Fruit fly (Drosophila melanogaster): ENCODE data around the gene CG14324.

The CG14324 gene

DNA sequence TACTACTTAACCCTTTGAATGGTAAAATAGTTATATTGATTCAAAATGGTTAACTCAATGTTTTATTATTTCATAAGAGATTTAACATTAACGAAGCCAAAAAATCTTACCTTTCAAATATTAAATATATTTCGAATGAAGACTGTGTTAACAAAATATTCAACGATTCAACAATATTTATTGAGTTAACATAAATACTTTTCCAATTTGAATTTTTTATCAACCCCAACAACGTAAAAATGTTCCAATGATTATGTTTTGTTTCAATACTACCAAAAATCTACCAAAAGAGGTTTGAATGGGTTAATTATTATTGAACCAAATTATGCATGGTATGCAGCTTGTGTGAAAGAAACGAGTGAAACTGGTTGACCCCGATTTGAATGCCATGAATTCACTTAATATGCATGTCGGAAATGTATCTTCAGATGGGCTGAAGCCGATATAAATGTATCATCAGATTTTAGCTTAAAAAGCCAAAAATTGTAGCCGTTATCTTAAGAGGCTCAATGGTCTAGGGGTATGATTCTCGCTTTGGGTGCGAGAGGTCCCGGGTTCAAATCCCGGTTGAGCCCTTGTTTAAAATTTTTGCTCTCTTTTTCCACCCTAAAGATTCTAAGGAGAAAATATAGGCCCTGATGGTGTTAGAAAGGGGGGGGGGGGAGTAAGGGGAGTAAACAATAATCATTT is 12.7 kb upstream of the CG14324 start (continued):
- TF ChIP-seq aop (GFP tag; IDR thresholded peaks at IDR 0.05) (no peak), NfI (GFP tag; optimal IDR thresholded peaks at IDR 0.05) (no peak), CG4707 (GFP tag; optimal IDR thresholded peaks at IDR 0.05) (no peak), twi (tag; optimal IDR thresholded peaks at IDR 0.05) (no peak), CG14860 (GFP tag; IDR thresholded peaks at IDR 0.05; ENCODE audit: partially characterized antibody) (no peak), CG13894 (tag; optimal IDR thresholded peaks at IDR 0.05) (no peak), HLH54F (GFP tag; optimal IDR thresholded peaks at IDR 0.05) (no peak), schlank (tag; optimal IDR thresholded peaks at IDR 0.05) (no peak), chif (GFP tag; optimal IDR thresholded peaks at IDR 0.05) (no peak), CG10209 (GFP tag; optimal IDR thresholded peaks at IDR 0.05) (no peak), Atf-2 (GFP tag; optimal IDR thresholded peaks at IDR 0.05) (no peak), CG15269 (tag; optimal IDR thresholded peaks at IDR 0.05) (no peak), CG2712 (tag; optimal IDR thresholded peaks at IDR 0.05) (no peak), caup (GFP tag; optimal IDR thresholded peaks at IDR 0.05; ENCODE audit: severe bottlenecking) (no peak), CG30403 (GFP tag; optimal IDR thresholded peaks at IDR 0.05) (no peak), Hmr (GFP tag; optimal IDR thresholded peaks at IDR 0.05) (no peak), slp2 (GFP tag; optimal IDR thresholded peaks at IDR 0.05) (no peak), insv (GFP tag; optimal IDR thresholded peaks at IDR 0.05) (no peak), CG6689 (GFP tag; IDR thresholded peaks at IDR 0.05) (no peak), vfl (GFP tag; optimal IDR thresholded peaks at IDR 0.05) (no peak), Asciz (GFP tag; optimal IDR thresholded peaks at IDR 0.05) (no peak), CG6791 (GFP tag; IDR thresholded peaks at IDR 0.05; ENCODE audit: partially characterized antibody) (peak; percentile 20; the same call in 1 of the 3 replicates), PHDP (tag; optimal IDR thresholded peaks at IDR 0.05) (no peak), CG17612 (GFP tag; IDR thresholded peaks at IDR 0.05) (no peak), vnd (GFP tag; IDR thresholded peaks at IDR 0.05; ENCODE audit: partially characterized antibody) (no peak), CG14710 (tag; optimal IDR thresholded peaks at IDR 0.05) (no peak), CG17385 (GFP tag; optimal IDR thresholded peaks at IDR 0.05) (no peak), ara (GFP tag; IDR thresholded peaks at IDR 0.05) (no peak), CG6175 (GFP tag; IDR thresholded peaks at IDR 0.05) (no peak), hbn (GFP tag; IDR thresholded peaks at IDR 0.05; ENCODE audit: partially characterized antibody) (no peak), jing (GFP tag; optimal IDR thresholded peaks at IDR 0.05) (no peak), pum (GFP tag; optimal IDR thresholded peaks at IDR 0.05) (no peak), CG1647 (GFP tag; optimal IDR thresholded peaks at IDR 0.05) (no peak), CG18599 (GFP tag; optimal IDR thresholded peaks at IDR 0.05) (no peak), Meics (GFP tag; optimal IDR thresholded peaks at IDR 0.05) (no peak), sima (GFP tag; optimal IDR thresholded peaks at IDR 0.05) (no peak), grn (GFP tag; optimal IDR thresholded peaks at IDR 0.05) (no peak), Hr78 (GFP tag; optimal IDR thresholded peaks at IDR 0.05) (peak in 1 of 2 experiments; percentile 32), pho (GFP tag; optimal IDR thresholded peaks at IDR 0.05) (no peak), jumu (GFP tag; optimal IDR thresholded peaks at IDR 0.05) (no peak), CG14667 (GFP tag; IDR thresholded peaks at IDR 0.05) (no peak), NC2β (GFP tag; optimal IDR thresholded peaks at IDR 0.05) (no peak), B-H2 (GFP tag; optimal IDR thresholded peaks at IDR 0.05) (no peak), abd-A (tag; optimal IDR thresholded peaks at IDR 0.05) (peak; percentile 69), danr (GFP tag; IDR thresholded peaks at IDR 0.05) (no peak), CG31441 (GFP tag; IDR thresholded peaks at IDR 0.05) (no peak), Opbp (GFP tag; IDR thresholded peaks at IDR 0.05; ENCODE audit: partially characterized antibody) (no peak), Six4 (GFP tag; optimal IDR thresholded peaks at IDR 0.05) (no peak), lov (optimal IDR thresholded peaks at IDR 0.05) (no peak), lov (GFP tag; IDR thresholded peaks at IDR 0.05) (no peak)

Measured in whole organism, embryonic.